Fruit fly (Drosophila melanogaster): Measurements from ENCODE around the gene CG34328.

Gene CG34328

DNA sequence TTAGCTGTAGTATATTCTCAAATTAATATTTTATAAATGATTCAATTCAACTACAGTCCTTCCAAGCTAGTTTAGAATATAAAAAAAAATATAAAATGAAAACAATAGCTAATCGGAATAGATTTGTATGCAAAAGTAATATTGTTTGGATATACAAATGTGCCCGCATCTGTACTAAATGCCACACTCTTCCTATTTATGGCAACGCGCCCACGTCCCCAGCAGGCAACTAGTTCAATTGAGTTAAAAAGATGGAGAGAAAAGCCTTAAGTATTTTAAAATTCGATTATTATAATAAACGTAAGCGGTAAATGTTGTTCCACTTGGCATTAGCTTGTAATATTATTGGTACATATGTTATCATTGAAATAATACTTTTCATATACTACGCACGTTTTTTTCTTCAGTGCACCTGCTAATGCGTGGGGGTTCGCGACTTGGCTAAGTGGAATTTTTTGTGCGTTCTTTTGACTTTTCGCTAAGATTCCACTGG lies 5.7 kb upstream of the CG34328 start (continued):
- TF ChIP-seq peb (GFP tag; IDR thresholded peaks at IDR 0.05) (peak; percentile 35; the same call in 1 of the 2 replicates), Meics (GFP tag; optimal IDR thresholded peaks at IDR 0.05) (peak; percentile 57), fd64A (GFP tag; optimal IDR thresholded peaks at IDR 0.05) (no peak), CG8388 (GFP tag; optimal IDR thresholded peaks at IDR 0.05) (peak; percentile 77), Gug (GFP tag; IDR thresholded peaks at IDR 0.05) (0 out of 4 replicates have a peak, but pooled peaks have one; percentile 19), tll (GFP tag; optimal IDR thresholded peaks at IDR 0.05) (no peak), Six4 (GFP tag; optimal IDR thresholded peaks at IDR 0.05) (no peak), emc (GFP tag; optimal IDR thresholded peaks at IDR 0.05) (peak; percentile 27), CG17568 (GFP tag; optimal IDR thresholded peaks at IDR 0.05) (peak; percentile 70), CG18476 (GFP tag; optimal IDR thresholded peaks at IDR 0.05) (peak; percentile 58), ttk (GFP tag; IDR thresholded peaks at IDR 0.05) (peak; percentile 45), CG17328 (GFP tag; IDR thresholded peaks at IDR 0.05) (peak; percentile 37; the same call in 1 of the 2 replicates), ab (GFP tag; optimal IDR thresholded peaks at IDR 0.05) (peak; percentile 40), Ssrp (tag; optimal IDR thresholded peaks at IDR 0.05) (peak; percentile 84), Trl (optimal IDR thresholded peaks at IDR 0.05) (no peak), Trl (GFP tag; optimal IDR thresholded peaks at IDR 0.05) (peak; percentile 20), danr (GFP tag; IDR thresholded peaks at IDR 0.05) (peak; percentile 56; the same call in 1 of the 2 replicates), CG4404 (GFP tag; IDR thresholded peaks at IDR 0.05) (0 out of 2 replicates have a peak, but pooled peaks have one; percentile 32), crol (GFP tag; IDR thresholded peaks at IDR 0.05) (no peak), CG6683 (GFP tag; optimal IDR thresholded peaks at IDR 0.05) (no peak), caup (GFP tag; optimal IDR thresholded peaks at IDR 0.05; ENCODE audit: severe bottlenecking) (peak; percentile 50), CG8924 (tag; optimal IDR thresholded peaks at IDR 0.05) (peak; percentile 63), Blimp-1 (GFP tag; optimal IDR thresholded peaks at IDR 0.05) (peak; percentile 60), CG6854 (GFP tag; optimal IDR thresholded peaks at IDR 0.05) (peak; percentile 40), CG4854 (GFP tag; optimal IDR thresholded peaks at IDR 0.05) (peak; percentile 37), CG15073 (GFP tag; optimal IDR thresholded peaks at IDR 0.05) (no peak), Dp (GFP tag; optimal IDR thresholded peaks at IDR 0.05) (no peak), Usf (GFP tag; optimal IDR thresholded peaks at IDR 0.05) (peak; percentile 55), Pdp1 (GFP tag; optimal IDR thresholded peaks at IDR 0.05) (peak; percentile 3 to 47), eve (GFP tag; optimal IDR thresholded peaks at IDR 0.05) (peak in 1 of 2 experiments; percentile 84), az2 (GFP tag; optimal IDR thresholded peaks at IDR 0.05) (peak; percentile 73), E2f2 (GFP tag; IDR thresholded peaks at IDR 0.05) (peak; percentile 35; the same call in 1 of the 2 replicates), CG2129 (GFP tag; IDR thresholded peaks at IDR 0.05; ENCODE audit: partially characterized antibody) (no peak), sens-2 (GFP tag; IDR thresholded peaks at IDR 0.05) (peak; percentile 42; the same call in 1 of the 2 replicates), CG10366 (GFP tag; IDR thresholded peaks at IDR 0.05) (peak; percentile 41; the same call in 1 of the 2 replicates), Nf-YC (tag; optimal IDR thresholded peaks at IDR 0.05) (no peak), klu (GFP tag; IDR thresholded peaks at IDR 0.05) (no peak; the same call in 1 of the 2 replicates), Sry-δ (GFP tag; optimal IDR thresholded peaks at IDR 0.05) (no peak), bsh (GFP tag; optimal IDR thresholded peaks at IDR 0.05) (peak in 1 of 2 experiments; percentile 81), Max (GFP tag; optimal IDR thresholded peaks at IDR 0.05) (peak; percentile 52), dmrt99B (tag; optimal IDR thresholded peaks at IDR 0.05) (peak; percentile 88), CG30020 (tag; optimal IDR thresholded peaks at IDR 0.05) (no peak), org-1 (GFP tag; optimal IDR thresholded peaks at IDR 0.05) (peak; percentile 39), salm (tag; optimal IDR thresholded peaks at IDR 0.05) (peak; percentile 55), gsb-n (tag; optimal IDR thresholded peaks at IDR 0.05) (peak; percentile 49), dm (GFP tag; optimal IDR thresholded peaks at IDR 0.05) (no peak), CG5953 (GFP tag; IDR thresholded peaks at IDR 0.05) (no peak), CG15011 (GFP tag; optimal IDR thresholded peaks at IDR 0.05) (peak; percentile 44), zfh1 (GFP tag; IDR thresholded peaks at IDR 0.05) (peak; percentile 23; the same call in 1 of the 3 replicates), CG7987 (GFP tag; optimal IDR thresholded peaks at IDR 0.05) (no peak)

Measured in whole organism, embryonic.